Fruit fly (Drosophila melanogaster): ENCODE measurements around the gene kuz.
A peak's percentile ranks its signal among the peaks of the same experiment; 100 is the strongest.

kuz gene

dm6 chr2L:13666017-13666667 is 116.2 kb downstream of the kuz start (continued):
- TF ChIP-seq CG17328 (GFP tag; IDR thresholded peaks at IDR 0.05) (peak; percentile 64), Hsf (GFP tag; optimal IDR thresholded peaks at IDR 0.05) (peak; percentile 18), eyg (GFP tag; optimal IDR thresholded peaks at IDR 0.05) (no peak), CG18262 (tag; optimal IDR thresholded peaks at IDR 0.05) (peak; percentile 55), Usf (GFP tag; optimal IDR thresholded peaks at IDR 0.05) (no peak), mld (GFP tag; IDR thresholded peaks at IDR 0.05; ENCODE audit: partially characterized antibody) (no peak), nom (GFP tag; optimal IDR thresholded peaks at IDR 0.05) (no peak), Myb (GFP tag; optimal IDR thresholded peaks at IDR 0.05) (no peak), hth (optimal IDR thresholded peaks at IDR 0.05) (no peak), CG6813 (GFP tag; optimal IDR thresholded peaks at IDR 0.05) (no peak), E2f1 (GFP tag; IDR thresholded peaks at IDR 0.05) (no peak), esg (GFP tag; conservative IDR thresholded peaks at IDR 0.05) (peak; percentile 58; the same call in 1 of the 2 replicates), CG15269 (tag; optimal IDR thresholded peaks at IDR 0.05) (no peak), CG30403 (GFP tag; optimal IDR thresholded peaks at IDR 0.05) (peak; percentile 40), CG17361 (GFP tag; IDR thresholded peaks at IDR 0.05) (peak; percentile 78; the same call in 2 of the 3 replicates), CG2120 (GFP tag; optimal IDR thresholded peaks at IDR 0.05) (peak; percentile 26), seq (GFP tag; IDR thresholded peaks at IDR 0.05) (no peak), mam (GFP tag; optimal IDR thresholded peaks at IDR 0.05) (peak; percentile 11), CG10321 (GFP tag; IDR thresholded peaks at IDR 0.05) (peak; percentile 51; the same call in 1 of the 2 replicates), CG4424 (GFP tag; optimal IDR thresholded peaks at IDR 0.05) (peak; percentile 26), CG16863 (GFP tag; optimal IDR thresholded peaks at IDR 0.05) (no peak), Stat92E (GFP tag; optimal IDR thresholded peaks at IDR 0.05) (no peak), dimm (GFP tag; IDR thresholded peaks at IDR 0.05) (no peak), grn (GFP tag; optimal IDR thresholded peaks at IDR 0.05) (peak; percentile 7), CG30431 (GFP tag; optimal IDR thresholded peaks at IDR 0.05) (peak; percentile 49), sisA (GFP tag; IDR thresholded peaks at IDR 0.05) (0 out of 2 replicates have a peak, but pooled peaks have one; percentile 11)
